Fruit fly (Drosophila melanogaster) whole organism, prepupa: Measurements from ENCODE around the gene Scr.

Experiments
- Blimp-1 ChIP-seq: fragments of 200-800 bp; sonication (Bioruptor generic); optimal IDR thresholded peaks from 3 replicates; lab custom pipeline; 2017; ENCODE audit warnings: missing biosample characterization, missing genetic modification characterization, mild to moderate bottlenecking, moderate library complexity, missing genetic modification reagents
- CG10669 ChIP-seq: fragments of 200-800 bp; sonication (Bioruptor generic); optimal IDR thresholded peaks from 3 replicates; lab custom pipeline; 2018; ENCODE audit warnings: missing biosample characterization, mild to moderate bottlenecking, missing genetic modification characterization, moderate library complexity
- CG11294 ChIP-seq: fragments of 200-800 bp; sonication (Bioruptor generic); IDR thresholded peaks from 2 replicates; pipeline ENCODE4 v1.3.6; 2022; ENCODE audit warnings: missing biosample characterization, missing genetic modification characterization
- CG11762 ChIP-seq: fragments of 200-800 bp; sonication (Bioruptor generic); optimal IDR thresholded peaks from 3 replicates; lab custom pipeline; 2016; ENCODE audit warnings: missing biosample characterization, missing genetic modification characterization; ENCODE audit not compliant: insufficient read depth
- CG1621 ChIP-seq: fragments of 200-800 bp; sonication (Bioruptor generic); optimal IDR thresholded peaks from 3 replicates; lab custom pipeline; 2018; ENCODE audit warnings: missing biosample characterization, mild to moderate bottlenecking, missing genetic modification characterization
- CG3032 ChIP-seq: fragments of 200-800 bp; optimal IDR thresholded peaks from 2 replicates; lab custom pipeline; 2019; ENCODE audit warnings: missing biosample characterization, mild to moderate bottlenecking, missing genetic modification characterization, moderate library complexity
- CG32006 ChIP-seq: fragments of 200-800 bp; sonication (Bioruptor generic); optimal IDR thresholded peaks from 3 replicates; lab custom pipeline; 2017; ENCODE audit warnings: missing biosample characterization, mild to moderate bottlenecking, missing genetic modification characterization
- CG34406 ChIP-seq: fragments of 200-800 bp; sonication (Bioruptor generic); optimal IDR thresholded peaks from 3 replicates; lab custom pipeline; 2016; ENCODE audit warnings: missing biosample characterization, missing genetic modification characterization
- CG3919 ChIP-seq: fragments of 200-800 bp; sonication (Bioruptor generic); optimal IDR thresholded peaks from 3 replicates; lab custom pipeline; 2016; ENCODE audit warnings: missing biosample characterization, missing genetic modification characterization
- CG4318 ChIP-seq: fragments of 200-800 bp; sonication (Bioruptor generic); optimal IDR thresholded peaks from 3 replicates; lab custom pipeline; 2017; ENCODE audit warnings: missing biosample characterization, mild to moderate bottlenecking, missing genetic modification characterization
- CG6163 ChIP-seq: fragments of 200-800 bp; sonication (Bioruptor generic); IDR thresholded peaks from 3 replicates; pipeline ENCODE4 v1.3.6; 2022; ENCODE audit warnings: missing biosample characterization, missing genetic modification characterization
- CG6276 ChIP-seq: fragments of 200-800 bp; sonication (Bioruptor generic); optimal IDR thresholded peaks from 2 replicates; lab custom pipeline; 2017; ENCODE audit warnings: missing biosample characterization, mild to moderate bottlenecking, missing genetic modification characterization
- CG6808 ChIP-seq: fragments of 200-800 bp; sonication (Bioruptor generic); optimal IDR thresholded peaks from 3 replicates; lab custom pipeline; 2017; ENCODE audit warnings: missing biosample characterization, missing genetic modification characterization, mild to moderate bottlenecking, moderate library complexity, missing genetic modification reagents
- CG6854 ChIP-seq: fragments of 200-800 bp; sonication (Bioruptor generic); optimal IDR thresholded peaks from 2 replicates; lab custom pipeline; 2017; ENCODE audit warnings: missing biosample characterization, mild to moderate bottlenecking, missing genetic modification characterization
- CG8119 ChIP-seq: fragments of 200-800 bp; sonication (Bioruptor generic); IDR thresholded peaks from 3 replicates; pipeline ENCODE4 v1.3.6; 2022; ENCODE audit warnings: missing biosample characterization, missing genetic modification characterization
- CG8319 ChIP-seq: fragments of 200-800 bp; sonication (Bioruptor generic); optimal IDR thresholded peaks from 3 replicates; lab custom pipeline; 2016; ENCODE audit warnings: missing biosample characterization, missing genetic modification characterization
- CG8632 ChIP-seq: fragments of 200-800 bp; sonication (Bioruptor generic); optimal IDR thresholded peaks from 3 replicates; lab custom pipeline; 2016; ENCODE audit warnings: missing biosample characterization, missing genetic modification characterization
- CG9139 ChIP-seq: fragments of 200-800 bp; sonication (Bioruptor generic); optimal IDR thresholded peaks from 3 replicates; lab custom pipeline; 2017; ENCODE audit warnings: missing biosample characterization, mild to moderate bottlenecking, missing genetic modification characterization
- Eip75B ChIP-seq: fragments of 200-800 bp; sonication (Bioruptor generic); optimal IDR thresholded peaks from 3 replicates; lab custom pipeline; 2016; ENCODE audit warnings: missing biosample characterization, missing genetic modification characterization
- Eip78C ChIP-seq: fragments of 200-800 bp; sonication (Bioruptor generic); peaks from one replicate; lab custom pipeline; 2016; ENCODE audit warnings: missing biosample characterization, missing genetic modification characterization
- Ets21C ChIP-seq: fragments of 200-800 bp; sonication (Bioruptor generic); optimal IDR thresholded peaks from 3 replicates; lab custom pipeline; 2016; ENCODE audit warnings: missing biosample characterization, missing genetic modification characterization
- Hr39 ChIP-seq: fragments of 200-800 bp; sonication (Bioruptor generic); optimal IDR thresholded peaks from 2 replicates; lab custom pipeline; 2016; ENCODE audit warnings: missing biosample characterization, missing genetic modification characterization
- Lpt ChIP-seq: fragments of 200-800 bp; sonication (Bioruptor generic); optimal IDR thresholded peaks from 3 replicates; lab custom pipeline; 2016; ENCODE audit warnings: missing biosample characterization, missing genetic modification characterization
- Met ChIP-seq: fragments of 200-800 bp; sonication (Bioruptor generic); optimal IDR thresholded peaks from 3 replicates; lab custom pipeline; 2016; ENCODE audit warnings: missing biosample characterization, missing genetic modification characterization
- OdsH ChIP-seq: fragments of 200-800 bp; sonication (Bioruptor generic); optimal IDR thresholded peaks from 3 replicates; lab custom pipeline; 2016; ENCODE audit warnings: missing biosample characterization, missing genetic modification characterization
- Smox ChIP-seq: fragments of 200-800 bp; sonication (Bioruptor generic); optimal IDR thresholded peaks from 3 replicates; lab custom pipeline; 2016; ENCODE audit warnings: missing biosample characterization, missing genetic modification characterization
- Sox102F ChIP-seq: fragments of 200-800 bp; sonication (Bioruptor generic); optimal IDR thresholded peaks from 2 replicates; lab custom pipeline; 2016; ENCODE audit warnings: missing biosample characterization, mild to moderate bottlenecking, missing genetic modification characterization
- Sox14 ChIP-seq: fragments of 200-800 bp; sonication (Bioruptor generic); optimal IDR thresholded peaks from 3 replicates; lab custom pipeline; 2016; ENCODE audit warnings: missing biosample characterization, missing genetic modification characterization
- achi ChIP-seq: fragments of 200-800 bp; sonication (Bioruptor generic); optimal IDR thresholded peaks from 3 replicates; lab custom pipeline; 2016; ENCODE audit warnings: missing biosample characterization, missing genetic modification characterization
- dac ChIP-seq: fragments of 200-800 bp; sonication (Bioruptor generic); optimal IDR thresholded peaks from 2 replicates; lab custom pipeline; 2017; ENCODE audit warnings: missing biosample characterization, mild to moderate bottlenecking, missing genetic modification characterization
- dsx ChIP-seq: fragments of 200-800 bp; optimal IDR thresholded peaks from 3 replicates; lab custom pipeline; 2019; ENCODE audit warnings: missing biosample characterization, mild to moderate bottlenecking, missing genetic modification characterization, moderate library complexity; ENCODE audit not compliant: poor library complexity, severe bottlenecking
- eg ChIP-seq: fragments of 200-800 bp; sonication (Bioruptor generic); IDR thresholded peaks from 3 replicates; pipeline ENCODE4 v1.3.6; 2022; ENCODE audit warnings: missing biosample characterization, missing genetic modification characterization
- fkh ChIP-seq: fragments of 200-800 bp; sonication (Bioruptor generic); optimal IDR thresholded peaks from 3 replicates; lab custom pipeline; 2017; ENCODE audit warnings: missing biosample characterization, mild to moderate bottlenecking, missing genetic modification characterization, moderate library complexity
- lz ChIP-seq: fragments of 200-800 bp; sonication (Bioruptor generic); optimal IDR thresholded peaks from 3 replicates; lab custom pipeline; 2016; ENCODE audit warnings: missing biosample characterization, missing genetic modification characterization
- net ChIP-seq: fragments of 200-800 bp; sonication (Bioruptor generic); optimal IDR thresholded peaks from 3 replicates; lab custom pipeline; 2016; ENCODE audit warnings: missing biosample characterization, missing genetic modification characterization
- salr ChIP-seq, 2 experiments: fragments of 200-800 bp; sonication (Bioruptor generic); optimal IDR thresholded peaks; 3 replicates each; lab custom pipeline; 2016 to 2018; ENCODE audit warnings: missing biosample characterization in 2 of 2, missing genetic modification characterization in 2 of 2, mild to moderate bottlenecking in 1 of 2
- svp ChIP-seq: fragments of 200-800 bp; sonication (Bioruptor generic); peaks from one replicate; lab custom pipeline; 2016; ENCODE audit warnings: missing biosample characterization, missing genetic modification characterization
- vri ChIP-seq: fragments of 200-800 bp; sonication (Bioruptor generic); optimal IDR thresholded peaks from 3 replicates; lab custom pipeline; 2016; ENCODE audit warnings: missing biosample characterization, mild to moderate bottlenecking, missing genetic modification characterization

Scr gene

DNA sequence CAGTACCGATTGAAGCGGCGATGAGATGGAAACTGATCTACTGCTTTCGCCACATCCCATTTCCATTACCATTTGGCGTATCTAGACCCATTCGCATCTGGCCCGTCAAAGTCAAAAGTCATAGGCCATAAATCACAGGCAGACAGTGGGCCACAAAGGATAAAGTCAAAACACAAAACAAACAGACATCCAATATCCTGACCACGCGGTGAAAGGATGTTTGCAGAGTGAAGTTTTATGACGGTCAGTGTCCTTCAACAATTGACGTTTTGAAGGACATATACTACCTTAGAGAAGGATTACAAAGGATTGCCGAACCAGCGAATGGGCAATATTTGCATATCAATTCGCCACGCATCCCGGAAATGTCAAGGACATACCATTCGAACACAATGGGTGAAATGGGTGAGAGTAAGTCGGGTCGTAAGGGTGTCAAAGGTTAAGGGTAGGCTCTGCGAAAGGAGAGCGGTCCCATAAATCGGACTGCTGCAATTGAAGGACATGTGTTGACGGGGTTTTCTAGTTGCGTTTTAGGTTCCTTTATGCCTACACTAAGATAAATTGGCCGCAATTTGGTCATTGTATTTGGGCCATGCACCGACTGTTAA is 35.5 kb upstream of the Scr start:
- no peak for TF ChIP-seq CG8119 (GFP tag; lab: Robert Waterston, UW)
- TF ChIP-seq CG8319 = no peak

- TF ChIP-seq CG6276 (GFP tag; lab: Kevin White, UChicago) = no peak
- no peak for TF ChIP-seq net (GFP tag; lab: Kevin White, UChicago)
- TF ChIP-seq CG11762 = no peak
- peak; percentile 29 for TF ChIP-seq svp (GFP tag; lab: Kevin White, UChicago)
- TF ChIP-seq CG8119 (GFP tag; lab: Robert Waterston, UW) = no peak
- TF ChIP-seq Met (GFP tag; lab: Kevin White, UChicago) = no peak
- TF ChIP-seq CG32006 (GFP tag; lab: Kevin White, UChicago) = no peak
- no peak for TF ChIP-seq Ets21C (GFP tag; lab: Kevin White, UChicago)
- no peak for TF ChIP-seq CG34406 (GFP tag; lab: Kevin White, UChicago)
- no peak for TF ChIP-seq CG6854 (GFP tag; lab: Kevin White, UChicago)
- TF ChIP-seq Lpt (GFP tag; lab: Kevin White, UChicago) = no peak
- no peak for TF ChIP-seq CG3032 (tag; lab: Kevin White, UChicago)
- no peak for TF ChIP-seq CG6163 (GFP tag; lab: Robert Waterston, UW)
- no peak for TF ChIP-seq CG1621 (tag; lab: Kevin White, UChicago)
- no peak for TF ChIP-seq Smox (GFP tag; lab: Kevin White, UChicago)
- TF ChIP-seq Eip78C = peak; percentile 24
- no peak for TF ChIP-seq lz (GFP tag; lab: Kevin White, UChicago)
- no peak for TF ChIP-seq OdsH (GFP tag; lab: Kevin White, UChicago)
Observed at dm6 chr3R:6881264-6882014, 31.7 kb upstream of the Scr start.

- no peak for TF ChIP-seq CG3032 (tag; lab: Kevin White, UChicago)
- no peak for TF ChIP-seq OdsH (GFP tag; lab: Kevin White, UChicago)
- TF ChIP-seq salr (GFP tag; optimal IDR thresholded peaks at IDR 0.05; lab: Kevin White, UChicago) = no peak
- no peak for TF ChIP-seq Blimp-1 (GFP tag; lab: Kevin White, UChicago)
Observed at dm6 chr3R:6870836-6871235, 21.1 kb upstream of the Scr start.

DNA sequence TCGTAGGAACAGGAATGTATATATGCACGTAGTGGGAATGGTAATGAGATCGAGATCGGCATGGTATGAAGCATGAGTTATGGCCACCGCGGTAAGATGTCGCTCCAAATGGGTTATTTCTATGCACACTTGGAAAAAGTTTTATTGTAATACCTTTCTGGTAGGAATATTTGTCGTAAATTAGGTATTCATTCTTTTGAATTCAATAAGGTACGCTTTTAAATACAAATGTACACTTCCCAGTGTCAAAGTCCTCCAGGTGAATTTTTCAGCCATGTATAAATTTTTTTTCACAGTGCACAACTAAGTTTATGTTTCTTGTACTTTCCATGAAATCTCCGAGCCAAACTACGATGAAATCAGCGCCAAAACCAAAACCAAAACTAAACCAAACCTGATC is 19.5 kb upstream of the Scr start:
- TF ChIP-seq Ets21C (GFP tag; lab: Kevin White, UChicago) (no peak), dsx (GFP tag; lab: Kevin White, UChicago) (no peak), eg (no peak), Lpt (GFP tag; lab: Kevin White, UChicago) (no peak), CG4318 (GFP tag; lab: Kevin White, UChicago) (no peak), CG8632 (GFP tag; lab: Kevin White, UChicago) (no peak), CG3919 (GFP tag; lab: Kevin White, UChicago) (no peak), CG6163 (GFP tag; lab: Robert Waterston, UW) (no peak)

dm6 chr3R:6868212-6868611 is 18.4 kb upstream of the Scr start:
- TF ChIP-seq CG10669 (GFP tag; lab: Kevin White, UChicago) (no peak), fkh (GFP tag; lab: Kevin White, UChicago) (no peak), dac (GFP tag; lab: Kevin White, UChicago) (no peak), vri (GFP tag; lab: Kevin White, UChicago) (no peak), svp (GFP tag; lab: Kevin White, UChicago) (no peak), CG34406 (GFP tag; lab: Kevin White, UChicago) (no peak), CG8119 (GFP tag; lab: Robert Waterston, UW) (no peak), CG9139 (GFP tag; lab: Kevin White, UChicago) (no peak), CG3919 (GFP tag; lab: Kevin White, UChicago) (no peak), CG3032 (tag; lab: Kevin White, UChicago) (no peak), achi (no peak), Hr39 (GFP tag; lab: Kevin White, UChicago) (no peak), Sox14 (GFP tag; lab: Kevin White, UChicago) (no peak), CG6808 (GFP tag; lab: Kevin White, UChicago) (no peak), Eip75B (GFP tag; lab: Kevin White, UChicago) (no peak), Smox (GFP tag; lab: Kevin White, UChicago) (no peak), CG11294 (GFP tag; lab: Robert Waterston, UW) (no peak), CG6276 (GFP tag; lab: Kevin White, UChicago) (no peak), Sox102F (GFP tag; lab: Kevin White, UChicago) (no peak), OdsH (GFP tag; lab: Kevin White, UChicago) (no peak)
